Worm (Caenorhabditis elegans): ENCODE data around the gene Y82E9BR.22.

DNA sequence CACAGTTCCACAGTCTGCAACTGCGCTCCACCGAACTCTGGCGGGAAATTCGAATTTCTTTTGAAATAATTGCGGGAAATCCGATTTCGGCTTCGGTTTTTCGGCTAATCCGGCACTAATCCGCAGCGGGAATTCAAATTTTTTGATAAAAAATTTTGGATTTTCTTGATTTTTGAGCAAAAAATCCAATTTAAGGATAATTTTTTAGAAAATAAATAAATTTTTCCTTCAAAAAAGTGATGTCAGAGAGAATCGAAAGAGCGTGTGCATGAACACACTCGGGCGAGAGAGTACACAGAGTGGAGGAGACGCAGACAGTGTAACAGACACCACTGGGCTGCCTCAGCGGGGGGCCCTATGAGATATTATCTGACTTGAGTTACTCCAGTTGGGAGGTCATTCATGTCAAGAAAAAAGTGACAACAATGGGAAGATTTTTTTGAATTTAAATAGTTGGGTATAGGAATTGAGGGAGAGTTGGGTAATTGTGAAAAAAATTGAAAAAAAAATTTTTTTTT lies 20.9 kb upstream of the Y82E9BR.22 start:
- no peak for TF ChIP-seq hlh-26 (GFP tag; conservative IDR thresholded peaks at IDR 0.05)
- TF ChIP-seq dox-1 (GFP tag; IDR thresholded peaks at IDR 0.05), result no peak
- TF ChIP-seq nhr-80 (tag; optimal IDR thresholded peaks at IDR 0.05), result no peak
- TF ChIP-seq ama-1 (optimal IDR thresholded peaks at IDR 0.05), result no peak
- TF ChIP-seq ama-1 (GFP tag; optimal IDR thresholded peaks at IDR 0.05), result no peak
- TF ChIP-seq let-526 (GFP tag; IDR thresholded peaks at IDR 0.05), result no peak
- TF ChIP-seq akir-1 (GFP tag; optimal IDR thresholded peaks at IDR 0.05), result no peak
- no peak for TF ChIP-seq nfyb-1 (GFP tag; IDR thresholded peaks at IDR 0.05)
- no peak for TF ChIP-seq mes-4 (tag; optimal IDR thresholded peaks at IDR 0.05)
- no peak for TF ChIP-seq snpc-4 (GFP tag; optimal IDR thresholded peaks at IDR 0.05)
- TF ChIP-seq snpc-4 (tag; optimal IDR thresholded peaks at IDR 0.05), result no peak
- TF ChIP-seq Y56A3A.18 (GFP tag; IDR thresholded peaks at IDR 0.05), result no peak
- TF ChIP-seq unc-62 (GFP tag; optimal IDR thresholded peaks at IDR 0.05), result no peak
- TF ChIP-seq ztf-6 (GFP tag; IDR thresholded peaks at IDR 0.05), result no peak
- TF ChIP-seq C06A6.2 (GFP tag; conservative IDR thresholded peaks at IDR 0.05), result no peak
- no peak for TF ChIP-seq madf-8 (GFP tag; conservative IDR thresholded peaks at IDR 0.05)
